Worm (Caenorhabditis elegans): ENCODE data around the gene gldi-5.

DNA sequence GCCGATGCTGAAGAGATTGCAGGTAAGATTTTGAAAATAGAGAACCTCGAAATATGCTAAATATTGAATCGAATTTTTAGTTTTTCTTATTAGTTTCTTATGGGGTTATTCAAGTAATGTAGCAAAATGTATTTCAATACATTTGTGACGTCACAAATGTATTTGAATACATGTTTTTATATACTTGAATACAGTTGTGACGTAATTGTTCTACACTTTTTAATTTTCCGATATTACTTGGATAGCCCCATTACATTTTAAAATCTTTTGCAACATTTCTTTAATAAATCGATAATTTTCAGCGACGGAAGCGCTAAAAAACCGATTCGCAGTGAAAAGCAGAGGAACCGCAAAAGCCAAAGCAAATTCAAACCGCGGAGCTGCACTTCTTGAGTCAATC is 12.0 kb upstream of the gldi-5 start:
- TF ChIP-seq blmp-1 (tag; optimal IDR thresholded peaks at IDR 0.05), result no peak
- TF ChIP-seq zip-8 (tag; optimal IDR thresholded peaks at IDR 0.05), result peak; percentile 90
- no peak for TF ChIP-seq elt-1 (tag; optimal IDR thresholded peaks at IDR 0.05; ENCODE audit: borderline replicate concordance, insufficient read depth)
- TF ChIP-seq pha-4 (tag; optimal IDR thresholded peaks at IDR 0.05), result no peak
- TF ChIP-seq unc-62 (GFP tag; optimal IDR thresholded peaks at IDR 0.05), result no peak
- TF ChIP-seq ztf-11 (tag; optimal IDR thresholded peaks at IDR 0.05), result no peak
- TF ChIP-seq nhr-237 (tag; optimal IDR thresholded peaks at IDR 0.05), result no peak
- TF ChIP-seq snpc-4 (tag; optimal IDR thresholded peaks at IDR 0.05), result no peak
- no peak for TF ChIP-seq nhr-76 (tag; optimal IDR thresholded peaks at IDR 0.05)
- TF ChIP-seq lin-32 (GFP tag; optimal IDR thresholded peaks at IDR 0.05), result no peak
- TF ChIP-seq nhr-28 (tag; optimal IDR thresholded peaks at IDR 0.05), result no peak
- TF ChIP-seq lin-13 (tag; optimal IDR thresholded peaks at IDR 0.05), result no peak
- no peak for TF ChIP-seq nhr-12 (tag; optimal IDR thresholded peaks at IDR 0.05)
